Worm (Caenorhabditis elegans) whole organism, L1 larva: ENCODE measurements around the gene str-156.

Experiments used
- ama-1 ChIP-seq: fragments of 150-350 bp; optimal IDR thresholded peaks from 2 replicates; lab custom pipeline; 2014
- dpl-1 ChIP-seq, 3 experiments: fragments of 150-350 bp in 2 of 3; sonication (generic microtip) in 1 of 3; optimal IDR thresholded peaks; 2 replicates each; lab custom pipeline; 2014 to 2017; ENCODE audit warnings: missing biosample characterization in 3 of 3, missing genetic modification characterization in 3 of 3, missing genetic modification reagents in 3 of 3
- egl-27 ChIP-seq, 2 experiments: fragments of 150-350 bp in 1 of 2; sonication (generic microtip); optimal IDR thresholded peaks; 3 replicates each; lab custom pipeline; 2017 to 2018; ENCODE audit warnings: missing biosample characterization in 2 of 2, missing genetic modification characterization in 2 of 2, missing genetic modification reagents in 2 of 2
- elt-3 ChIP-seq, 6 experiments: fragments of 150-350 bp in 1 of 6; sonication (generic microtip); optimal IDR thresholded peaks; 2 replicates each; lab custom pipeline; 2017 to 2018; ENCODE audit warnings: missing biosample characterization in 6 of 6, missing genetic modification characterization in 6 of 6, inconsistent platforms in 1 of 6
- jun-1 ChIP-seq: fragments of 150-350 bp; optimal IDR thresholded peaks from 2 replicates; lab custom pipeline; 2014; ENCODE audit warnings: missing biosample characterization, missing genetic modification reagents, missing genetic modification characterization
- lin-39 ChIP-seq: fragments of 150-350 bp; optimal IDR thresholded peaks from 2 replicates; lab custom pipeline; 2014; ENCODE audit warnings: missing biosample characterization, missing genetic modification reagents, missing genetic modification characterization
- lsy-2 ChIP-seq, 2 experiments: fragments of 150-350 bp; optimal IDR thresholded peaks; 2 replicates each; lab custom pipeline; 2014; ENCODE audit warnings: missing biosample characterization in 2 of 2, missing genetic modification characterization in 2 of 2
- nhr-12 ChIP-seq: sonication (generic microtip); optimal IDR thresholded peaks from 2 replicates; lab custom pipeline; 2017; ENCODE audit warnings: missing biosample characterization, missing genetic modification characterization
- nhr-77 ChIP-seq: fragments of 150-350 bp; optimal IDR thresholded peaks from 2 replicates; lab custom pipeline; 2014; ENCODE audit warnings: missing biosample characterization, missing genetic modification characterization
- nhr-85 ChIP-seq: sonication (generic microtip); peaks from one replicate; lab custom pipeline; 2016; ENCODE audit warnings: missing genetic modification characterization, inconsistent platforms, missing compliant biosample characterization
- nhr-90 ChIP-seq: sonication (generic microtip); optimal IDR thresholded peaks from 2 replicates; lab custom pipeline; 2016; ENCODE audit warnings: mild to moderate bottlenecking, missing genetic modification characterization, missing compliant biosample characterization; ENCODE audit not compliant: poor library complexity
- snpc-4 ChIP-seq: fragments of 150-350 bp; optimal IDR thresholded peaks from 2 replicates; lab custom pipeline; 2014; ENCODE audit warnings: missing biosample characterization, missing genetic modification characterization
- unc-62 ChIP-seq: fragments of 150-350 bp; optimal IDR thresholded peaks from 2 replicates; lab custom pipeline; 2014; ENCODE audit warnings: missing biosample characterization, missing genetic modification reagents, missing genetic modification characterization
- zip-4 ChIP-seq: fragments of 200-800 bp; sonication (Bioruptor generic); optimal IDR thresholded peaks from 2 replicates; lab custom pipeline; 2018; ENCODE audit warnings: mild to moderate bottlenecking, missing genetic modification characterization, moderate library complexity, missing compliant biosample characterization

ce11 chrIV:4883984-4884383 lies 29.2 kb upstream of the str-156 start, which contains the start of gene str-166:
- TF ChIP-seq nhr-77 (no peak), ama-1 (no peak), nhr-85 (tag; lab: Kevin White, UChicago) (no peak), lin-39 (tag; lab: Kevin White, UChicago) (no peak), elt-3 (tag; optimal IDR thresholded peaks at IDR 0.05; lab: Kevin White, UChicago) (no peak), jun-1 (no peak), nhr-12 (no peak), unc-62 (GFP tag; lab: Kevin White, UChicago) (no peak), egl-27 (tag; optimal IDR thresholded peaks at IDR 0.05; lab: Kevin White, UChicago) (no peak), lsy-2 (tag; optimal IDR thresholded peaks at IDR 0.05; lab: Kevin White, UChicago) (no peak), snpc-4 (no peak), nhr-90 (no peak), dpl-1 (GFP tag; optimal IDR thresholded peaks at IDR 0.05; lab: Kevin White, UChicago) (no peak), zip-4 (GFP tag; lab: Kevin White, UChicago) (no peak)
